Worm (Caenorhabditis elegans): ENCODE measurements around the gene clec-54.

Gene clec-54

DNA sequence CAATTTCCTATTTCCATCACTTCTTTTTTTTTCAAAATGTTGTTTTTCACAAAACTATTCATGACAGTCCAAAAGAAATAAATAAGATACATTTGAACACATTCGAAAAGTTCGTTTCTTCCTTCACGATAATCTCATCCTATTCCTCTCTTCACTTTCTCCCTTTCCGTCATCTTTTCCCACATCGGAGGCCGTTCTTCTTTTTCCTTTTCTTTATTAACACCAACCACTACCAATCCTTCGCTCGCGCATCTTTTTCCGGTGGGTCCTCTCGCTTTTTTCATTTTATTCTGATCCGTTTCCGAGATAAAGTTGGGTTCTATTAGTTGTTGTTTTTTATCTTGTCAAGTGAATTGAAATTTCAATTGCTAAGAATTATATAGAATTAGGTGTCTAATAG lies 18.8 kb downstream of the clec-54 start:
- TF ChIP-seq dpl-1 (GFP tag; optimal IDR thresholded peaks at IDR 0.05) (no peak), blmp-1 (tag; optimal IDR thresholded peaks at IDR 0.05) (peak; percentile 94), lin-14 (GFP tag; optimal IDR thresholded peaks at IDR 0.05) (peak; percentile 51), fkh-4 (tag; optimal IDR thresholded peaks at IDR 0.05; ENCODE audit: borderline replicate concordance) (no peak)

DNA sequence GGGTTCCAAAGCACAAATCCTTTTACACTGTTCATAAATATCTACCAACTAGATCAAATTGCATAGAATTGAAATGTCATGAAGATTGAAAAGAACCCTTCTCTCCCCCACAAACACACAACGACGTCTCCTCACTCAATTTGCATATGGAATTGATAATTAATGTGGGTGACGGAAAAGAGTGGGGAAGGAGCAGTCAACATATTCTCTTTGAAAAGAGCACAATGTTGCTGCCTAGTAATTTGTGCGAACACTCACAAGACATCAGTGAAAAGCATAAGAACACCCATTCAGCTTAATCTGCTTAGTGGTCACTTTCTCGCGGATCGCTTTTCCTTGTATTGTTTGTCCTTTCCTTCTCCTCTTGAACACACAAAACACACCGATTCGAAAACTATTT lies 19.7 kb downstream of the clec-54 start:
- TF ChIP-seq nhr-85 (tag) = peak; percentile 34
- TF ChIP-seq xbp-1 (tag; optimal IDR thresholded peaks at IDR 0.05) = no peak
- TF ChIP-seq hlh-17 (GFP tag; optimal IDR thresholded peaks at IDR 0.05; ENCODE audit: borderline replicate concordance) = no peak
- TF ChIP-seq elt-3 (tag; optimal IDR thresholded peaks at IDR 0.05) = no peak

DNA sequence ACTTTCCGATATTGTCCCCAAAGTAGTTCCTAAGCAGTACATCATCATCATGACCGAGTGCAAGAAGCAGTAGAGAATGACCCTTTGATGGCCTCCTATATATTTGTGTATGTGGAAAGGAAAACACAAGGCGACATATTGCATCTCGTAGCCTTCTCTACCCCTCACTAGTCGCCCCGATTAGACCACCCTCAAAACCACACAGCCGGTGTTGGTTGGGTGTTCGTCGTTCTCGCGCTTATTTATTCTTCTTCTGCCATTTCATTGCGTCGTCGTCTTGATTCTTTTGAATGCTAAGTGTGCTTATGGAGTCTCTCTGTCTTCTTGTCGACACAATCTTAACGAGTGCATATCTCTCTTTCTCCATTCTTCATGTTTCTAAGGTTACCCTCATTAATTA lies 21.5 kb downstream of the clec-54 start:
- TF ChIP-seq mep-1 (tag; optimal IDR thresholded peaks at IDR 0.05) = no peak
- no peak for TF ChIP-seq nhr-12 (tag; optimal IDR thresholded peaks at IDR 0.05)
- TF ChIP-seq efl-1 (optimal IDR thresholded peaks at IDR 0.05) = no peak
- peak in 1 of 2 experiments; percentile 50 for TF ChIP-seq efl-1 (GFP tag; optimal IDR thresholded peaks at IDR 0.05 in 1 of 2)
- TF ChIP-seq blmp-1 (tag; optimal IDR thresholded peaks at IDR 0.05) = peak; percentile 2

DNA sequence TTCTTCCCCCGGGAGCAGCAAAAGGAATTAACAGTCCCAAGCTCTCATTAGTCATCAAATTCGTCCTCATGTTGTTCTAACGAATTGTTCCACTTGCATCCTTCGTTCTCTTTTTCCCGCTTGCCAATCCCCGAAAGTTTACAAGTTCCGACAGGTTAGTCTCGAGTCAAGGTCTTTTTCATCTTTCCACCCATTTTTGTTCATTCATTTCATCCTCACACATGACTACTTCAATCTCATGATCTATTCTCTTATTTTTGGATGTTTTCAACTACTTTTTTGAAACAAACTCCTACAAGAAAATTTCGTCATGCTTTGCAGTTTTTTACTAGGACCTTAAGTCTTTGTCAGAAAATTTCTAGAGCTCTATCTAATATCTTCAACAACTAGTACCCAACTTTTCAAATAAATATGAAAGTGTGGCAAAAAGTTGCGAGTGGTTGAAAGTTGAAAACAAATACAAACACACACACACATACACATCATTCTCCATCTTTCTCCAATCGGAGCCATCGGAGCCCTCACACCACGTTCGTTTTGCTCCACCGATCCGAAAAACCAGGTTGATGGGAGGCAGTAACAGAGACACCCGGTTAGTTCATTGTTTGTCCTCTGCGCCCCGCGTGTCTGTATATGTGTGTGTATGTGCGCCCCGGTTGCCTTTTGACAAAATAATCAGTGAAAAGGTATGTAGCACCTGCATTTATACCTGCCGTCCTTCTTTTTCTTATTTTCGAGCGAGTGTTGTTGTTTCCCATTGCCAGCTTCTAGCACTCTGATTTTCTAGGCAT lies 22.6 kb downstream of the clec-54 start:
- TF ChIP-seq pax-3 (tag; optimal IDR thresholded peaks at IDR 0.05) (no peak), lin-39 (tag; optimal IDR thresholded peaks at IDR 0.05) (no peak), nhr-77 (tag; optimal IDR thresholded peaks at IDR 0.05) (no peak), efl-1 (optimal IDR thresholded peaks at IDR 0.05) (no peak), efl-1 (GFP tag; optimal IDR thresholded peaks at IDR 0.05 in 1 of 2) (peak in 1 of 2 experiments; percentile 91), nhr-90 (tag; optimal IDR thresholded peaks at IDR 0.05; ENCODE audit: poor library complexity) (no peak), skn-1 (tag; optimal IDR thresholded peaks at IDR 0.05) (peak; percentile 42), nhr-84 (tag; optimal IDR thresholded peaks at IDR 0.05) (no peak), vab-15 (tag; optimal IDR thresholded peaks at IDR 0.05) (no peak), dsc-1 (tag; optimal IDR thresholded peaks at IDR 0.05) (no peak), fkh-10 (GFP tag; optimal IDR thresholded peaks at IDR 0.05) (no peak), aha-1 (tag; optimal IDR thresholded peaks at IDR 0.05) (no peak), lin-35 (GFP tag; optimal IDR thresholded peaks at IDR 0.05) (peak in 1 of 2 experiments; percentile 46), mep-1 (tag; optimal IDR thresholded peaks at IDR 0.05) (peak; percentile 45), sox-4 (tag; optimal IDR thresholded peaks at IDR 0.05) (no peak), nhr-19 (GFP tag; conservative IDR thresholded peaks at IDR 0.05) (no peak; the same call in 1 of the 2 replicates), lsy-2 (tag; optimal IDR thresholded peaks at IDR 0.05) (peak in 1 of 2 experiments; percentile 22), nhr-85 (tag) (peak; percentile 83), ztf-4 (tag; optimal IDR thresholded peaks at IDR 0.05) (no peak), unc-30 (tag; optimal IDR thresholded peaks at IDR 0.05) (no peak), snu-23 (GFP tag; optimal IDR thresholded peaks at IDR 0.05) (peak; percentile 17), nhr-71 (tag; optimal IDR thresholded peaks at IDR 0.05) (no peak), efl-3 (GFP tag; optimal IDR thresholded peaks at IDR 0.05) (no peak), lin-14 (GFP tag; optimal IDR thresholded peaks at IDR 0.05) (peak; percentile 59), nhr-20 (tag; optimal IDR thresholded peaks at IDR 0.05) (peak; percentile 39), fkh-8 (tag; optimal IDR thresholded peaks at IDR 0.05) (no peak), jun-1 (tag; optimal IDR thresholded peaks at IDR 0.05) (no peak), blmp-1 (tag; optimal IDR thresholded peaks at IDR 0.05) (peak; percentile 44), unc-98 (GFP tag; IDR thresholded peaks at IDR 0.05) (no peak), grh-1 (GFP tag; IDR thresholded peaks at IDR 0.05) (no peak), unc-130 (tag; optimal IDR thresholded peaks at IDR 0.05) (no peak), nhr-12 (tag; optimal IDR thresholded peaks at IDR 0.05) (no peak), elt-3 (tag; optimal IDR thresholded peaks at IDR 0.05) (peak in 2 of 6 experiments; percentile 47 to 65)
